Worm (Caenorhabditis elegans) whole organism, L1 larva: ENCODE results near the gene nspb-5.
"Not testable (repeated sequence)": the region's sequence is repeated elsewhere in the genome, so short reads cannot be mapped to it uniquely, and the experiment has no call there.

Experiments
- C04F5.9 ChIP-seq: sonication (generic microtip); optimal IDR thresholded peaks from 2 replicates; lab custom pipeline; 2016; ENCODE audit warnings: missing genetic modification characterization, missing compliant biosample characterization
- C16A3.4 ChIP-seq: fragments of 150-350 bp; optimal IDR thresholded peaks from 2 replicates; lab custom pipeline; 2014; ENCODE audit warnings: missing biosample characterization, missing genetic modification characterization
- aha-1 ChIP-seq: fragments of 150-350 bp; optimal IDR thresholded peaks from 2 replicates; lab custom pipeline; 2014; ENCODE audit warnings: missing biosample characterization, missing genetic modification characterization
- ama-1 ChIP-seq: fragments of 150-350 bp; optimal IDR thresholded peaks from 2 replicates; lab custom pipeline; 2014
- blmp-1 ChIP-seq: fragments of 150-350 bp; optimal IDR thresholded peaks from 2 replicates; lab custom pipeline; 2014; ENCODE audit warnings: missing biosample characterization, missing genetic modification characterization
- ceh-82 ChIP-seq, 3 experiments: fragments of 150-350 bp in 1 of 3; sonication (generic microtip) in 2 of 3; optimal IDR thresholded peaks; 2 replicates each; lab custom pipeline; 2014 to 2017; ENCODE audit warnings: missing biosample characterization in 3 of 3, missing genetic modification characterization in 3 of 3
- ceh-88 ChIP-seq: fragments of 200-800 bp; sonication (Bioruptor generic); IDR thresholded peaks from 2 replicates; pipeline ENCODE4 v1.3.6; 2022; ENCODE audit warnings: missing genetic modification characterization, missing compliant biosample characterization
- dpl-1 ChIP-seq, 3 experiments: fragments of 150-350 bp in 2 of 3; sonication (generic microtip) in 1 of 3; optimal IDR thresholded peaks; 2 replicates each; lab custom pipeline; 2014 to 2017; ENCODE audit warnings: missing biosample characterization in 3 of 3, missing genetic modification characterization in 3 of 3, missing genetic modification reagents in 3 of 3
- efl-1 ChIP-seq, 4 experiments: fragments of 150-350 bp; optimal IDR thresholded peaks in 3 of 4; peaks in 1 of 4; 1 replicate in 1 of 4; 2 replicates in 3 of 4; lab custom pipeline; 2014; ENCODE audit warnings: missing biosample characterization in 2 of 4, missing genetic modification characterization in 2 of 4, missing genetic modification reagents in 2 of 4
- efl-3 ChIP-seq: fragments of 200-800 bp; sonication (Bioruptor generic); optimal IDR thresholded peaks from 2 replicates; lab custom pipeline; 2018; ENCODE audit warnings: mild to moderate bottlenecking, missing genetic modification characterization, missing compliant biosample characterization
- elt-2 ChIP-seq: sonication (generic microtip); optimal IDR thresholded peaks from 2 replicates; lab custom pipeline; 2016; ENCODE audit warnings: missing genetic modification characterization, mild to moderate bottlenecking, inconsistent platforms, missing compliant biosample characterization, missing genetic modification reagents
- fkh-10 ChIP-seq: sonication (generic microtip); optimal IDR thresholded peaks from 2 replicates; lab custom pipeline; 2017; ENCODE audit warnings: missing biosample characterization, missing genetic modification reagents, missing genetic modification characterization
- fkh-4 ChIP-seq: sonication (generic microtip); optimal IDR thresholded peaks from 2 replicates; lab custom pipeline; 2016; ENCODE audit warnings: missing compliant biosample characterization, missing genetic modification characterization, borderline replicate concordance
- hlh-4 ChIP-seq: sonication (generic microtip); optimal IDR thresholded peaks from 2 replicates; lab custom pipeline; 2016; ENCODE audit warnings: mild to moderate bottlenecking, missing genetic modification characterization, missing compliant biosample characterization
- hpl-2 ChIP-seq: fragments of 150-350 bp; optimal IDR thresholded peaks from 2 replicates; lab custom pipeline; 2014; ENCODE audit warnings: missing biosample characterization, missing genetic modification reagents, missing genetic modification characterization
- irx-1 ChIP-seq: sonication (generic microtip); optimal IDR thresholded peaks from 2 replicates; lab custom pipeline; 2016; ENCODE audit warnings: missing genetic modification characterization, missing compliant biosample characterization
- isw-1 ChIP-seq: fragments of 200-800 bp; sonication (Bioruptor generic); IDR thresholded peaks from 2 replicates; pipeline ENCODE4 v1.3.6; 2022; ENCODE audit warnings: missing genetic modification characterization, missing compliant biosample characterization
- lin-13 ChIP-seq: fragments of 150-350 bp; optimal IDR thresholded peaks from 2 replicates; lab custom pipeline; 2014; ENCODE audit warnings: missing biosample characterization, missing genetic modification reagents, missing genetic modification characterization
- lin-14 ChIP-seq: fragments of 200-800 bp; sonication (Bioruptor generic); optimal IDR thresholded peaks from 2 replicates; lab custom pipeline; 2018; ENCODE audit warnings: mild to moderate bottlenecking, missing genetic modification characterization, moderate library complexity, missing compliant biosample characterization
- lin-15B ChIP-seq: fragments of 150-350 bp; sonication (generic microtip); optimal IDR thresholded peaks from 3 replicates; lab custom pipeline; 2014; ENCODE audit warnings: missing biosample characterization, missing genetic modification characterization
- lin-35 ChIP-seq, 2 experiments: fragments of 150-350 bp; optimal IDR thresholded peaks; 2 replicates each; lab custom pipeline; 2014; ENCODE audit warnings: missing biosample characterization in 2 of 2, missing genetic modification characterization in 2 of 2, missing genetic modification reagents in 2 of 2
- lin-39 ChIP-seq: fragments of 150-350 bp; optimal IDR thresholded peaks from 2 replicates; lab custom pipeline; 2014; ENCODE audit warnings: missing biosample characterization, missing genetic modification reagents, missing genetic modification characterization
- lir-3 ChIP-seq: sonication (generic microtip); optimal IDR thresholded peaks from 2 replicates; lab custom pipeline; 2016; ENCODE audit warnings: mild to moderate bottlenecking, missing genetic modification characterization, moderate library complexity, missing compliant biosample characterization; ENCODE audit not compliant: poor library complexity
- mab-9 ChIP-seq: fragments of 200-800 bp; sonication (Bioruptor generic); IDR thresholded peaks from 2 replicates; pipeline ENCODE4 v1.3.6; 2022; ENCODE audit warnings: missing genetic modification reagents, missing genetic modification characterization, missing compliant biosample characterization
- mdl-1 ChIP-seq, 2 experiments: fragments of 150-350 bp; optimal IDR thresholded peaks; 2 replicates each; lab custom pipeline; 2014 to 2017; ENCODE audit warnings: missing biosample characterization in 2 of 2, missing genetic modification characterization in 2 of 2, inconsistent platforms in 1 of 2
- mep-1 ChIP-seq: fragments of 150-350 bp; optimal IDR thresholded peaks from 2 replicates; lab custom pipeline; 2014; ENCODE audit warnings: missing biosample characterization, missing genetic modification characterization
- nhr-12 ChIP-seq: sonication (generic microtip); optimal IDR thresholded peaks from 2 replicates; lab custom pipeline; 2017; ENCODE audit warnings: missing biosample characterization, missing genetic modification characterization
- nhr-237 ChIP-seq: fragments of 150-350 bp; optimal IDR thresholded peaks from 2 replicates; lab custom pipeline; 2014; ENCODE audit warnings: missing biosample characterization, missing genetic modification characterization
- nhr-28 ChIP-seq: fragments of 150-350 bp; optimal IDR thresholded peaks from 2 replicates; lab custom pipeline; 2014; ENCODE audit warnings: missing biosample characterization, missing genetic modification characterization
- nhr-71 ChIP-seq: sonication (generic microtip); optimal IDR thresholded peaks from 2 replicates; lab custom pipeline; 2016; ENCODE audit warnings: mild to moderate bottlenecking, missing genetic modification characterization, moderate library complexity, missing compliant biosample characterization
- nhr-76 ChIP-seq: sonication (generic microtip); optimal IDR thresholded peaks from 2 replicates; lab custom pipeline; 2017; ENCODE audit warnings: missing biosample characterization, missing genetic modification characterization
- nhr-90 ChIP-seq: sonication (generic microtip); optimal IDR thresholded peaks from 2 replicates; lab custom pipeline; 2016; ENCODE audit warnings: mild to moderate bottlenecking, missing genetic modification characterization, missing compliant biosample characterization; ENCODE audit not compliant: poor library complexity
- pag-3 ChIP-seq: sonication (generic microtip); optimal IDR thresholded peaks from 2 replicates; lab custom pipeline; 2017; ENCODE audit warnings: missing genetic modification characterization, mild to moderate bottlenecking, missing compliant biosample characterization, antibody characterized with exemption, borderline replicate concordance; ENCODE audit not compliant: insufficient read depth
- pqm-1 ChIP-seq: sonication (generic microtip); optimal IDR thresholded peaks from 3 replicates; lab custom pipeline; 2017; ENCODE audit warnings: missing biosample characterization, missing genetic modification characterization
- rnt-1 ChIP-seq: sonication (generic microtip); optimal IDR thresholded peaks from 2 replicates; lab custom pipeline; 2016; ENCODE audit warnings: mild to moderate bottlenecking, missing genetic modification characterization, moderate library complexity, missing compliant biosample characterization
- skn-1 ChIP-seq: fragments of 150-350 bp; optimal IDR thresholded peaks from 2 replicates; lab custom pipeline; 2014; ENCODE audit warnings: missing biosample characterization, missing genetic modification characterization
- snpc-4 ChIP-seq: fragments of 150-350 bp; optimal IDR thresholded peaks from 2 replicates; lab custom pipeline; 2014; ENCODE audit warnings: missing biosample characterization, missing genetic modification characterization
- snu-23 ChIP-seq: sonication (generic microtip); optimal IDR thresholded peaks from 2 replicates; lab custom pipeline; 2016; ENCODE audit warnings: missing genetic modification characterization, missing compliant biosample characterization
- sox-4 ChIP-seq: sonication (generic microtip); optimal IDR thresholded peaks from 2 replicates; lab custom pipeline; 2016; ENCODE audit warnings: missing genetic modification characterization, missing compliant biosample characterization
- sptf-1 ChIP-seq: fragments of 150-350 bp; optimal IDR thresholded peaks from 2 replicates; lab custom pipeline; 2014; ENCODE audit warnings: missing biosample characterization, missing genetic modification characterization
- swsn-7 ChIP-seq: sonication (generic microtip); optimal IDR thresholded peaks from 2 replicates; lab custom pipeline; 2016; ENCODE audit warnings: missing genetic modification characterization, missing compliant biosample characterization
- tbx-2 ChIP-seq: sonication (generic microtip); optimal IDR thresholded peaks from 2 replicates; lab custom pipeline; 2016; ENCODE audit warnings: missing genetic modification characterization, missing compliant biosample characterization
- tlp-1 ChIP-seq: fragments of 150-350 bp; optimal IDR thresholded peaks from 2 replicates; lab custom pipeline; 2014; ENCODE audit warnings: missing biosample characterization, missing genetic modification characterization
- unc-130 ChIP-seq: fragments of 150-350 bp; optimal IDR thresholded peaks from 2 replicates; lab custom pipeline; 2017; ENCODE audit warnings: missing biosample characterization, missing genetic modification characterization, inconsistent platforms
- unc-30 ChIP-seq: sonication (generic microtip); optimal IDR thresholded peaks from 2 replicates; lab custom pipeline; 2017; ENCODE audit warnings: missing biosample characterization, missing genetic modification characterization
- unc-98 ChIP-seq: fragments of 200-800 bp; sonication (Bioruptor generic); IDR thresholded peaks from 2 replicates; pipeline ENCODE4 v1.3.6; 2022; ENCODE audit warnings: missing genetic modification characterization, missing compliant biosample characterization
- xbp-1 ChIP-seq: sonication (generic microtip); optimal IDR thresholded peaks from 2 replicates; lab custom pipeline; 2016; ENCODE audit warnings: missing genetic modification characterization, missing compliant biosample characterization
- zag-1 ChIP-seq: fragments of 150-350 bp; optimal IDR thresholded peaks from 2 replicates; lab custom pipeline; 2014; ENCODE audit warnings: missing biosample characterization, missing genetic modification characterization

nspb-5 gene

ce11 chrIV:6598740-6599139 lies at the start of gene nspb-5:
nspb-5 (plus strand) TSS chrIV:6599040.
- not testable (repeated sequence) for TF ChIP-seq sptf-1, tlp-1, nhr-28 (tag; lab: Kevin White, UChicago)

DNA sequence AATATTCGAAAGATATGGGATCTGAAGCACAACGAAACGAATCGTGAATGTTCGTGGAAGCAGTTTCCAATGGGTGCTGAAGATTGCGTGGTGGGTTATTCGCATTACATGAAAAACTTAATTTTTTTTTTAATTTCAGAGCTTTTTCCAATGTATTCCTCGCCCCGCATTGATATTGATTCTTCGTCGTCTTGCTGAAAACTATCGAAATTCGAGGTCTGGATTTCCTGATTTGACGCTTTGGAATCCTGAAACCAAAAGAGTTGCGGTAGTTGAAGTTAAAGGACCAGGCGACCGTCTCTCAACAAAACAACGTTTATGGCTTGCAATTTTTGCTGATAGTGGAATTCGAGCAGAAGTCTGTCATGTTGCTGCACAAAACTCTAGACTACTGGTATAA lies 46.8 kb upstream of the nspb-5 start:
- no peak for TF ChIP-seq efl-1 (optimal IDR thresholded peaks at IDR 0.05; lab: Kevin White, UChicago)
- peak in 1 of 2 experiments; percentile 90 for TF ChIP-seq efl-1 (GFP tag; optimal IDR thresholded peaks at IDR 0.05 in 1 of 2; lab: Kevin White, UChicago)
- TF ChIP-seq C04F5.9 (tag; lab: Kevin White, UChicago), result no peak
- TF ChIP-seq ama-1 (lab: Kevin White, UChicago), result no peak
- TF ChIP-seq elt-2 (tag; lab: Kevin White, UChicago), result peak; percentile 24
- TF ChIP-seq, all 84 proteins: peak for 2

DNA sequence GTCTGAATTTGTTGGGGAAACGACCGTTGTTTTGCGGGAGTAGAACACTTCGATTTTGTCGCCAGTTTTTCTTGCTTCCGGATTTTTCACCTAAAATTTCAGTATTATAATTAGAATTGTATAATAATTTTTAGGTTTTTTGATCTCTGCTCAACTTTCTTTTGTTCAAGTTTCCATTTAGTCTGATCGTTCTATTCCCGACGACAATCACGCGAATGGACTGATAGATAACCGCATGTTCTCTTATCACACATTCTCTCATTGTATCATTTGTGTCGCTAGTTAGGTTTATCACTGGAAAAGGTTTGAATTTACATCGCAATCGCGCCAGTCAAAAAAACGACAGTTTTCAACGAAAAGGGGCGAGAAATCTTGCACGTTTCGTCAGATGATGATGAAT lies 44.0 kb upstream of the nspb-5 start:
- peak; percentile 29 for TF ChIP-seq hpl-2 (GFP tag; lab: Kevin White, UChicago)
- no peak for TF ChIP-seq aha-1
- TF ChIP-seq pqm-1 (tag; lab: Kevin White, UChicago), result peak; percentile 66
- TF ChIP-seq lin-39, result no peak
- TF ChIP-seq lin-14 (GFP tag; lab: Kevin White, UChicago), result peak; percentile 30
- TF ChIP-seq dpl-1 (GFP tag; optimal IDR thresholded peaks at IDR 0.05; lab: Kevin White, UChicago), result peak in 1 of 3 experiments; percentile 6
- no peak for TF ChIP-seq nhr-76 (tag; lab: Kevin White, UChicago)
- TF ChIP-seq lin-13 (GFP tag; lab: Kevin White, UChicago), result no peak
- TF ChIP-seq fkh-10 (GFP tag; lab: Kevin White, UChicago), result no peak
- no peak for TF ChIP-seq sptf-1 (tag; lab: Kevin White, UChicago)
- no peak for TF ChIP-seq ceh-82 (tag; optimal IDR thresholded peaks at IDR 0.05; lab: Kevin White, UChicago)
- no peak for TF ChIP-seq unc-30 (tag; lab: Kevin White, UChicago)
- TF ChIP-seq unc-130 (tag; lab: Kevin White, UChicago), result peak; percentile 28
- TF ChIP-seq blmp-1 (tag; lab: Kevin White, UChicago), result peak; percentile 87
- peak; percentile 70 for TF ChIP-seq elt-2 (tag; lab: Kevin White, UChicago)
- no peak for TF ChIP-seq sox-4
- no peak for TF ChIP-seq pag-3
- TF ChIP-seq lir-3 (tag; lab: Kevin White, UChicago), result no peak
- TF ChIP-seq unc-98, result no peak
- TF ChIP-seq C16A3.4 (tag; lab: Kevin White, UChicago), result no peak
- no peak for TF ChIP-seq efl-3 (GFP tag; lab: Kevin White, UChicago)
- no peak for TF ChIP-seq tlp-1 (tag; lab: Kevin White, UChicago)
- TF ChIP-seq fkh-4 (tag; lab: Kevin White, UChicago), result no peak
- no peak for TF ChIP-seq hlh-4 (tag; lab: Kevin White, UChicago)
- TF ChIP-seq tbx-2, result no peak
- no peak for TF ChIP-seq swsn-7 (tag; lab: Kevin White, UChicago)
- no peak for TF ChIP-seq isw-1
- TF ChIP-seq efl-1 (optimal IDR thresholded peaks at IDR 0.05; lab: Kevin White, UChicago), result peak in 1 of 2 experiments; percentile 14
- peak in 1 of 2 experiments; percentile 63 for TF ChIP-seq efl-1 (GFP tag; optimal IDR thresholded peaks at IDR 0.05 in 1 of 2; lab: Kevin White, UChicago)
- no peak for TF ChIP-seq xbp-1 (tag; lab: Kevin White, UChicago)
- TF ChIP-seq rnt-1 (tag; lab: Kevin White, UChicago), result no peak
- peak; percentile 19 for TF ChIP-seq snu-23 (GFP tag; lab: Kevin White, UChicago)
- TF ChIP-seq lin-15B, result no peak
- peak; percentile 45 for TF ChIP-seq nhr-90 (tag; lab: Kevin White, UChicago)
- no peak for TF ChIP-seq ceh-88 (GFP tag; lab: Robert Waterston, UW)
- TF ChIP-seq nhr-12 (tag; lab: Kevin White, UChicago), result no peak
- TF ChIP-seq snpc-4, result no peak
- no peak for TF ChIP-seq mep-1 (tag; lab: Kevin White, UChicago)
- TF ChIP-seq zag-1 (tag; lab: Kevin White, UChicago), result no peak
- TF ChIP-seq irx-1 (tag; lab: Kevin White, UChicago), result no peak
- peak in 1 of 2 experiments; percentile 46 for TF ChIP-seq mdl-1 (tag; optimal IDR thresholded peaks at IDR 0.05; lab: Kevin White, UChicago)
- no peak for TF ChIP-seq nhr-237 (tag; lab: Kevin White, UChicago)
- TF ChIP-seq skn-1 (tag; lab: Kevin White, UChicago), result no peak
- TF ChIP-seq mab-9 (GFP tag; lab: Robert Waterston, UW), result no peak
- TF ChIP-seq nhr-71 (tag; lab: Kevin White, UChicago), result no peak
- TF ChIP-seq lin-35 (GFP tag; optimal IDR thresholded peaks at IDR 0.05; lab: Kevin White, UChicago), result peak in 1 of 2 experiments; percentile 67
